Worm (Caenorhabditis elegans): ENCODE data around the gene mtr-4.
"Not testable (repeated sequence)": the region's sequence is repeated elsewhere in the genome, so short reads cannot be mapped to it uniquely, and the experiment has no call there.

Gene mtr-4

DNA sequence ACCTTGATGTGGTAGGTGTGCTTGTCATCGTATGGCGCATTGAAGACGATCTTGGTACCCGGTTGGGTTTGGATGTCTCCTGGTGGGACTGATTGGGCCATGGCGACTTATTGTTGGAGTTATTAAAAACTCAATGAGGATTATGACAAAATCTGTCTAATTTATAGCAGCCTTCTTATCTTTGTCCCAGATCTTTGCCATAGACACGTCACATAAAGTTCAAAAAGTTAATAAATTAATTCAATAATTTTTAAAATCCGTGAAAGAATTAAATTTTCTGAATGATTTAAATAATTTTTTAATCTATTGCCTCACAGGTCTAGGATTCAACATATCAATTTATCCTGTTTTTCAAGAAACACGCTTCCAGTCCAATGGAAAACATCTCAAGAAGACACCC is 10.8 kb downstream of the mtr-4 start, which contains the start of gene msp-81:
TSS of gene msp-81 (minus strand) at position 101 of the 400 bp plus-strand sequence.
- TF ChIP-seq flt-1 (GFP tag; IDR thresholded peaks at IDR 0.05) (no peak), hmbx-1 (tag; optimal IDR thresholded peaks at IDR 0.05) (no peak), ets-7 (tag; optimal IDR thresholded peaks at IDR 0.05) (no peak), ceh-13 (GFP tag; optimal IDR thresholded peaks at IDR 0.05) (no peak), ama-1 (optimal IDR thresholded peaks at IDR 0.05) (no peak)

ce11 chrIV:9837349-9837748 is 11.9 kb downstream of the mtr-4 start, which contains the start of gene msp-10:
Gene msp-10 (plus strand): TSS chrIV:9837649.
- not testable (repeated sequence) for TF ChIP-seq sea-1 (GFP tag; conservative IDR thresholded peaks at IDR 0.05); flt-1 (GFP tag; IDR thresholded peaks at IDR 0.05); ama-1 (optimal IDR thresholded peaks at IDR 0.05)

DNA sequence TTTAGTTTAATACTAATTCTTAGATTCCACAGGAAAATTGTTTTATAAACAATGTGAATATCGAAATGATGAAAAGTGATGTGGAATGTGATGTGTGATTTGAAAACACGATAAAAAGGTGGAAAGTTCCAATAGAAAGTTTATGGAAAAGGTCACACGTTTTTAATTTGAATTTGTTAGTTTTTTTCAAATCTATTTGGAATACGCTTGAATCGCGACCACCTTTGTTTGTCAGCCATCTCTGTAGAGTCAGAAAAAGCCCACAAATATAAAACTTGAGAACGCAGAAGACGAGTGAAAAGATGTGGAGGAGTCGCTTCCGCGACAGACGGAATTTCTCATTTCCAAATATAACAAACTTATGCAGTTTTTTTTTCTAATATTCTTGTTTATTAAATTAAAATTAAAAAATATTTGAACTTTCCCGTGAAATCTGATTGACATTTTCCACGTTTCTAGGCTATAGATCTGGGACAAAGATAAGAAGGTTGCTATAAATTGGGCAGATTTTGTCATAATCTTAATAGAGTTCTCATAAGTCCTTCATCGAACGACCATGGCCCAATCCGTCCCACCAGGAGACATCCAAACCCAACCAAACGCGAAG is 15.6 kb downstream of the mtr-4 start, which contains the start of the genes kin-24 and msp-56:
TSS of gene kin-24 (minus strand) at position 101 of the 607 bp plus-strand sequence.
TSS of gene msp-56 (plus strand) at position 557 of the 607 bp plus-strand sequence.
- no peak for TF ChIP-seq scrt-1 (GFP tag; IDR thresholded peaks at IDR 0.05)
- no peak for TF ChIP-seq hmbx-1 (tag; optimal IDR thresholded peaks at IDR 0.05)
- TF ChIP-seq hmg-4 (GFP tag; optimal IDR thresholded peaks at IDR 0.05) = no peak
- TF ChIP-seq flt-1 (GFP tag; IDR thresholded peaks at IDR 0.05) = no peak
- TF ChIP-seq B0310.2 (tag; optimal IDR thresholded peaks at IDR 0.05) = no peak
- no peak for TF ChIP-seq pes-1 (GFP tag; IDR thresholded peaks at IDR 0.05)
- TF ChIP-seq ceh-36 (tag; optimal IDR thresholded peaks at IDR 0.05) = no peak
- no peak for TF ChIP-seq sea-1 (GFP tag; conservative IDR thresholded peaks at IDR 0.05)
- no peak for TF ChIP-seq tbx-11 (GFP tag; IDR thresholded peaks at IDR 0.05)
- no peak for TF ChIP-seq ceh-13 (GFP tag; optimal IDR thresholded peaks at IDR 0.05)
- no peak for TF ChIP-seq ama-1 (optimal IDR thresholded peaks at IDR 0.05)
- no peak for TF ChIP-seq ets-7 (tag; optimal IDR thresholded peaks at IDR 0.05)

ce11 chrIV:9842071-9842470 is 16.6 kb downstream of the mtr-4 start, which contains the start of gene K07F5.17:
Gene K07F5.17 (plus strand): TSS chrIV:9842371.
- TF ChIP-seq tbx-37 (GFP tag; conservative IDR thresholded peaks at IDR 0.05) (no peak), hmg-4 (GFP tag; optimal IDR thresholded peaks at IDR 0.05) (no peak), sea-1 (GFP tag; conservative IDR thresholded peaks at IDR 0.05) (no peak), flt-1 (GFP tag; IDR thresholded peaks at IDR 0.05) (no peak), aly-1 (tag; optimal IDR thresholded peaks at IDR 0.05) (no peak), scrt-1 (GFP tag; IDR thresholded peaks at IDR 0.05) (no peak), B0310.2 (tag; optimal IDR thresholded peaks at IDR 0.05) (no peak), hmbx-1 (tag; optimal IDR thresholded peaks at IDR 0.05) (no peak), hnd-1 (tag; optimal IDR thresholded peaks at IDR 0.05) (no peak), ets-7 (tag; optimal IDR thresholded peaks at IDR 0.05) (no peak), pes-1 (GFP tag; IDR thresholded peaks at IDR 0.05) (no peak)

ce11 chrIV:9843760-9844159 is 18.3 kb downstream of the mtr-4 start, which contains the start of gene nspd-2:
Gene nspd-2 (plus strand): TSS chrIV:9844060.
- no peak for TF ChIP-seq flt-1 (GFP tag; IDR thresholded peaks at IDR 0.05)
- no peak for TF ChIP-seq ceh-13 (GFP tag; optimal IDR thresholded peaks at IDR 0.05)
- TF ChIP-seq tbx-37 (GFP tag; conservative IDR thresholded peaks at IDR 0.05) = no peak
- TF ChIP-seq ceh-36 (tag; optimal IDR thresholded peaks at IDR 0.05) = no peak
- TF ChIP-seq tra-4 (tag; optimal IDR thresholded peaks at IDR 0.05) = no peak
- TF ChIP-seq pes-1 (GFP tag; IDR thresholded peaks at IDR 0.05) = no peak

DNA sequence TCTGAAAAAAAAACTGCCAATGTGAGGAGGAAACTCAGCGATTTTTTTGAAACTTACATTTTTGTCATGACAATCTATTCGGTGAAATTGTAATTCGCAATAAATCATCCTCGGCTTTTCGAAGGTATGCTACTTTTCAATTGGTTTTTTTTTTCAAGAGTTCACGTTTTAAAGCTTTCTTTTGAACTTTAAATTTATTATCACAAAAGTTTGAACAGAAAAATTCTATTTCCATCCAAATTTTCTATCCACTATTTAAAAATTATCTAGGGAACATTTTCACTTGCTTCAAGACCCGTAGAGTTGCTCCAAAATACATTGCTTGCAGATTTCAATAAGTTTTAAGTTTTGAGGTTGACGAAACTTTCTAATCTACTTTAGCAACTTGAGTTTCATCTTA is 21.1 kb downstream of the mtr-4 start, which contains the start of gene K07F5.6:
TSS of gene K07F5.6 (minus strand) at position 101 of the 400 bp plus-strand sequence.
- TF ChIP-seq ets-7 (tag; optimal IDR thresholded peaks at IDR 0.05) = no peak
- no peak for TF ChIP-seq tbx-37 (GFP tag; conservative IDR thresholded peaks at IDR 0.05)
- no peak for TF ChIP-seq tbx-11 (GFP tag; IDR thresholded peaks at IDR 0.05)
- TF ChIP-seq pes-1 (GFP tag; IDR thresholded peaks at IDR 0.05) = no peak
- TF ChIP-seq scrt-1 (GFP tag; IDR thresholded peaks at IDR 0.05) = no peak
- TF ChIP-seq ceh-13 (GFP tag; optimal IDR thresholded peaks at IDR 0.05) = no peak
- no peak for TF ChIP-seq ama-1 (optimal IDR thresholded peaks at IDR 0.05)
- no peak for TF ChIP-seq F13C5.2 (tag; optimal IDR thresholded peaks at IDR 0.05)

- TF ChIP-seq ceh-36 (tag; optimal IDR thresholded peaks at IDR 0.05) (no peak), sea-1 (GFP tag; conservative IDR thresholded peaks at IDR 0.05) (no peak), hmg-4 (GFP tag; optimal IDR thresholded peaks at IDR 0.05) (no peak), hmbx-1 (tag; optimal IDR thresholded peaks at IDR 0.05) (no peak), tbx-37 (GFP tag; conservative IDR thresholded peaks at IDR 0.05) (no peak), ama-1 (optimal IDR thresholded peaks at IDR 0.05) (no peak), flt-1 (GFP tag; IDR thresholded peaks at IDR 0.05) (no peak), ets-7 (tag; optimal IDR thresholded peaks at IDR 0.05) (no peak), pes-1 (GFP tag; IDR thresholded peaks at IDR 0.05) (no peak), ceh-13 (GFP tag; optimal IDR thresholded peaks at IDR 0.05) (no peak), tbx-11 (GFP tag; IDR thresholded peaks at IDR 0.05) (no peak), aly-1 (tag; optimal IDR thresholded peaks at IDR 0.05) (no peak), B0310.2 (tag; optimal IDR thresholded peaks at IDR 0.05) (no peak), F13C5.2 (tag; optimal IDR thresholded peaks at IDR 0.05) (no peak)
These were observed 22.6 kb downstream of the mtr-4 start, which contains the start of gene K07F5.7 for ce11 chrIV:9848075-9848474. Gene K07F5.7 (minus strand): TSS chrIV:9848175.

- no peak for TF ChIP-seq ceh-13 (GFP tag; optimal IDR thresholded peaks at IDR 0.05)
- TF ChIP-seq scrt-1 (GFP tag; IDR thresholded peaks at IDR 0.05) = no peak
These were observed 24.1 kb downstream of the mtr-4 start, which contains the start of gene K07F5.8 for ce11 chrIV:9849624-9850023. Gene K07F5.8 (minus strand): TSS chrIV:9849724.
